Worm (Caenorhabditis elegans) whole organism, L4 larva: ENCODE results near the gene klf-2.
A peak's percentile ranks its signal among the peaks of the same experiment; 100 is the strongest.

Source experiments
- F37D6.2 ChIP-seq: sonication (generic microtip); optimal IDR thresholded peaks from 2 replicates; lab custom pipeline; 2016; ENCODE audit warnings: mild to moderate bottlenecking, missing genetic modification characterization, missing compliant biosample characterization
- T26A8.4 ChIP-seq: fragments of 200-800 bp; sonication (Bioruptor generic); IDR thresholded peaks from 2 replicates; pipeline ENCODE4 v1.3.6; 2022; ENCODE audit warnings: missing genetic modification characterization, missing compliant biosample characterization
- Y105C5A.15 ChIP-seq: fragments of 200-800 bp; sonication (Bioruptor generic); IDR thresholded peaks from 2 replicates; pipeline ENCODE4 v1.3.6; 2022; ENCODE audit warnings: missing genetic modification characterization, missing compliant biosample characterization
- Y48G9A.11 ChIP-seq: fragments of 200-800 bp; sonication (Bioruptor generic); IDR thresholded peaks from 2 replicates; pipeline ENCODE4 v1.3.6; 2022; ENCODE audit warnings: missing genetic modification reagents, missing genetic modification characterization, missing compliant biosample characterization
- Y5F2A.4 ChIP-seq: fragments of 200-800 bp; sonication (Bioruptor generic); optimal IDR thresholded peaks from 2 replicates; lab custom pipeline; 2018; ENCODE audit warnings: mild to moderate bottlenecking, missing genetic modification characterization, missing compliant biosample characterization
- ZK546.5 ChIP-seq, 2 experiments: sonication (generic microtip); optimal IDR thresholded peaks; 2 replicates each; lab custom pipeline; 2017; ENCODE audit warnings: missing biosample characterization in 2 of 2, missing genetic modification characterization in 2 of 2
- aly-2 ChIP-seq: sonication (generic microtip); optimal IDR thresholded peaks from 2 replicates; lab custom pipeline; 2018; ENCODE audit warnings: missing biosample characterization, missing genetic modification characterization
- attf-4 ChIP-seq: sonication (generic microtip); optimal IDR thresholded peaks from 3 replicates; lab custom pipeline; 2017; ENCODE audit warnings: missing biosample characterization, missing genetic modification characterization
- ceh-28 ChIP-seq: fragments of 150-350 bp; optimal IDR thresholded peaks from 2 replicates; lab custom pipeline; 2014; ENCODE audit warnings: missing biosample characterization, missing genetic modification reagents, missing genetic modification characterization
- ceh-44 ChIP-seq: fragments of 200-800 bp; sonication (Bioruptor generic); IDR thresholded peaks from 2 replicates; pipeline ENCODE4 v1.3.6; 2022; ENCODE audit warnings: missing genetic modification reagents, missing genetic modification characterization, missing compliant biosample characterization
- ctbp-1 ChIP-seq: fragments of 200-800 bp; sonication (Bioruptor generic); IDR thresholded peaks from 2 replicates; pipeline ENCODE4 v1.3.6; 2022; ENCODE audit warnings: missing genetic modification reagents, missing genetic modification characterization, missing compliant biosample characterization
- daf-12 ChIP-seq: fragments of 150-350 bp; optimal IDR thresholded peaks from 2 replicates; lab custom pipeline; 2014; ENCODE audit warnings: missing biosample characterization, missing genetic modification reagents, missing genetic modification characterization
- daf-19 ChIP-seq: fragments of 200-800 bp; sonication (Bioruptor generic); conservative IDR thresholded peaks from 2 replicates; pipeline ENCODE4 v1.3.6; 2022; ENCODE audit warnings: missing genetic modification characterization, missing compliant biosample characterization
- daf-8 ChIP-seq: fragments of 200-800 bp; sonication (Bioruptor generic); IDR thresholded peaks from 2 replicates; pipeline ENCODE4 v1.3.6; 2022; ENCODE audit warnings: missing genetic modification characterization, missing compliant biosample characterization
- dmd-6 ChIP-seq: fragments of 200-800 bp; sonication (Bioruptor generic); IDR thresholded peaks from 2 replicates; pipeline ENCODE4 v1.3.6; 2022; ENCODE audit warnings: missing genetic modification reagents, missing genetic modification characterization, missing compliant biosample characterization
- dmd-8 ChIP-seq: fragments of 200-800 bp; sonication (Bioruptor generic); IDR thresholded peaks from 2 replicates; pipeline ENCODE4 v1.3.6; 2022; ENCODE audit warnings: missing genetic modification characterization, missing compliant biosample characterization
- dmd-9 ChIP-seq: fragments of 200-800 bp; sonication (Bioruptor generic); IDR thresholded peaks from 2 replicates; pipeline ENCODE4 v1.3.6; 2022; ENCODE audit warnings: missing genetic modification reagents, missing genetic modification characterization, missing compliant biosample characterization
- duxl-1 ChIP-seq: sonication (generic microtip); optimal IDR thresholded peaks from 2 replicates; lab custom pipeline; 2016; ENCODE audit warnings: mild to moderate bottlenecking, missing genetic modification characterization, moderate library complexity, missing compliant biosample characterization; ENCODE audit not compliant: poor library complexity
- egl-43 ChIP-seq: fragments of 200-800 bp; sonication (Bioruptor generic); IDR thresholded peaks from 2 replicates; pipeline ENCODE4 v1.3.6; 2022; ENCODE audit warnings: missing genetic modification reagents, missing genetic modification characterization, missing compliant biosample characterization
- fkh-10 ChIP-seq: fragments of 150-350 bp; optimal IDR thresholded peaks from 2 replicates; lab custom pipeline; 2014; ENCODE audit warnings: missing biosample characterization, missing genetic modification reagents, missing genetic modification characterization
- fos-1 ChIP-seq: fragments of 150-350 bp; optimal IDR thresholded peaks from 2 replicates; lab custom pipeline; 2014; ENCODE audit warnings: missing biosample characterization, missing genetic modification characterization
- hif-1 ChIP-seq, 2 experiments: sonication (generic microtip); optimal IDR thresholded peaks; 2 replicates each; lab custom pipeline; 2016 to 2017; ENCODE audit warnings: missing compliant biosample characterization in 2 of 2, missing genetic modification characterization in 2 of 2, missing genetic modification reagents in 2 of 2, missing genotype in 2 of 2, mild to moderate bottlenecking in 1 of 2
- hlh-30 ChIP-seq: sonication (generic microtip); optimal IDR thresholded peaks from 2 replicates; lab custom pipeline; 2017; ENCODE audit warnings: antibody characterized with exemption, mild to moderate bottlenecking, missing genetic modification characterization, missing compliant biosample characterization; ENCODE audit not compliant: insufficient read depth
- hmg-1.1 ChIP-seq: fragments of 200-800 bp; sonication (Bioruptor generic); IDR thresholded peaks from 2 replicates; pipeline ENCODE4 v1.3.6; 2022; ENCODE audit warnings: missing genetic modification reagents, missing genetic modification characterization, missing compliant biosample characterization
- lin-1 ChIP-seq: fragments of 200-800 bp; sonication (Bioruptor generic); IDR thresholded peaks from 2 replicates; pipeline ENCODE4 v1.3.6; 2022; ENCODE audit warnings: missing genetic modification reagents, missing genetic modification characterization, missing compliant biosample characterization
- lin-13 ChIP-seq: fragments of 150-350 bp; optimal IDR thresholded peaks from 2 replicates; lab custom pipeline; 2014; ENCODE audit warnings: missing biosample characterization, missing genetic modification reagents, missing genetic modification characterization
- lin-38 ChIP-seq: fragments of 200-800 bp; sonication (Bioruptor generic); IDR thresholded peaks from 2 replicates; pipeline ENCODE4 v1.3.6; 2022; ENCODE audit warnings: missing genetic modification reagents, missing genetic modification characterization, missing compliant biosample characterization
- lir-3 ChIP-seq: sonication (generic microtip); optimal IDR thresholded peaks from 2 replicates; lab custom pipeline; 2016; ENCODE audit warnings: mild to moderate bottlenecking, missing genetic modification characterization, missing compliant biosample characterization
- madf-5 ChIP-seq, 2 experiments: fragments of 200-800 bp; sonication (Bioruptor generic); IDR thresholded peaks; 2 replicates each; pipeline ENCODE4 v1.3.6; 2022; ENCODE audit warnings: missing compliant biosample characterization in 2 of 2, missing genetic modification characterization in 2 of 2
- mdl-1 ChIP-seq, 2 experiments: fragments of 150-350 bp in 1 of 2; sonication (generic microtip) in 1 of 2; optimal IDR thresholded peaks; 2 replicates each; lab custom pipeline; 2014 to 2017; ENCODE audit warnings: missing biosample characterization in 2 of 2, missing genetic modification characterization in 2 of 2
- mes-2 ChIP-seq: sonication (generic microtip); optimal IDR thresholded peaks from 2 replicates; lab custom pipeline; 2016; ENCODE audit warnings: missing genotype, mild to moderate bottlenecking, missing genetic modification characterization, missing compliant biosample characterization; ENCODE audit not compliant: poor library complexity, severe bottlenecking
- nhr-10 ChIP-seq: fragments of 150-350 bp; optimal IDR thresholded peaks from 2 replicates; lab custom pipeline; 2014; ENCODE audit warnings: missing biosample characterization, missing genetic modification characterization
- nhr-102 ChIP-seq: sonication (generic microtip); optimal IDR thresholded peaks from 2 replicates; lab custom pipeline; 2016; ENCODE audit warnings: mild to moderate bottlenecking, missing genetic modification characterization, moderate library complexity, missing compliant biosample characterization
- nhr-11 ChIP-seq: fragments of 150-350 bp; optimal IDR thresholded peaks from 2 replicates; lab custom pipeline; 2014; ENCODE audit warnings: missing biosample characterization, missing genetic modification characterization
- nhr-25 ChIP-seq: sonication (generic microtip); optimal IDR thresholded peaks from 2 replicates; lab custom pipeline; 2017; ENCODE audit warnings: missing genetic modification characterization, mild to moderate bottlenecking, missing compliant biosample characterization, antibody characterized with exemption, moderate library complexity, borderline replicate concordance; ENCODE audit not compliant: insufficient read depth
- nhr-42 ChIP-seq: fragments of 200-800 bp; sonication (Bioruptor generic); IDR thresholded peaks from 2 replicates; pipeline ENCODE4 v1.3.6; 2022; ENCODE audit warnings: missing genetic modification characterization, missing compliant biosample characterization
- nhr-48 ChIP-seq: sonication (generic microtip); optimal IDR thresholded peaks from 2 replicates; lab custom pipeline; 2016; ENCODE audit warnings: mild to moderate bottlenecking, missing genetic modification characterization, missing compliant biosample characterization
- nhr-6 ChIP-seq: fragments of 150-350 bp; optimal IDR thresholded peaks from 2 replicates; lab custom pipeline; 2014; ENCODE audit warnings: missing biosample characterization, missing genetic modification characterization
- nhr-77 ChIP-seq: fragments of 150-350 bp; optimal IDR thresholded peaks from 2 replicates; lab custom pipeline; 2014; ENCODE audit warnings: missing biosample characterization, missing genetic modification characterization
- saeg-2 ChIP-seq: fragments of 200-800 bp; sonication (Bioruptor generic); IDR thresholded peaks from 2 replicates; pipeline ENCODE4 v1.3.6; 2022; ENCODE audit warnings: missing genetic modification reagents, missing genetic modification characterization, missing compliant biosample characterization
- sdz-12 ChIP-seq: fragments of 200-800 bp; sonication (Bioruptor generic); optimal IDR thresholded peaks from 2 replicates; lab custom pipeline; 2018; ENCODE audit warnings: mild to moderate bottlenecking, missing genetic modification characterization, missing compliant biosample characterization
- snpc-1.2 ChIP-seq: fragments of 200-800 bp; sonication (Bioruptor generic); IDR thresholded peaks from 2 replicates; pipeline ENCODE4 v1.3.6; 2022; ENCODE audit warnings: missing genetic modification reagents, missing genetic modification characterization, missing compliant biosample characterization
- snpc-4 ChIP-seq: fragments of 150-350 bp; optimal IDR thresholded peaks from 2 replicates; lab custom pipeline; 2014; ENCODE audit warnings: missing biosample characterization, missing genetic modification characterization
- spr-1 ChIP-seq: sonication (generic microtip); optimal IDR thresholded peaks from 2 replicates; lab custom pipeline; 2016; ENCODE audit warnings: mild to moderate bottlenecking, missing genetic modification characterization, missing compliant biosample characterization
- unc-39 ChIP-seq: sonication (generic microtip); optimal IDR thresholded peaks from 2 replicates; lab custom pipeline; 2017; ENCODE audit warnings: missing biosample characterization, missing genetic modification characterization
- unc-62 ChIP-seq, 3 experiments: fragments of 150-350 bp in 1 of 3; sonication (generic microtip); optimal IDR thresholded peaks in 2 of 3; peaks in 1 of 3; 1 replicate in 1 of 3; 2 replicates in 2 of 3; lab custom pipeline; 2014 to 2017; ENCODE audit warnings: missing biosample characterization in 3 of 3, missing genetic modification characterization in 3 of 3, missing genetic modification reagents in 3 of 3, missing genotype in 1 of 3
- vab-7 ChIP-seq: fragments of 200-800 bp; sonication (Bioruptor generic); IDR thresholded peaks from 2 replicates; pipeline ENCODE4 v1.3.6; 2022; ENCODE audit warnings: missing genetic modification reagents, missing genetic modification characterization, missing compliant biosample characterization
- zfp-2 ChIP-seq: sonication (generic microtip); optimal IDR thresholded peaks from 2 replicates; lab custom pipeline; 2016; ENCODE audit warnings: mild to moderate bottlenecking, missing genetic modification characterization, missing compliant biosample characterization
- zfp-3 ChIP-seq: fragments of 200-800 bp; sonication (Bioruptor generic); conservative IDR thresholded peaks from 2 replicates; pipeline ENCODE4 v1.3.6; 2022; ENCODE audit warnings: missing genetic modification reagents, missing genetic modification characterization, missing compliant biosample characterization
- ztf-11 ChIP-seq: fragments of 150-350 bp; optimal IDR thresholded peaks from 2 replicates; lab custom pipeline; 2014; ENCODE audit warnings: missing biosample characterization, missing genetic modification characterization

The klf-2 gene

ce11 chrV:20716830-20717441, 31.5 kb downstream of the klf-2 start:
- TF ChIP-seq Y5F2A.4 (GFP tag; lab: Kevin White, UChicago) (no peak), nhr-77 (tag; lab: Kevin White, UChicago) (no peak), saeg-2 (GFP tag; lab: Robert Waterston, UW) (no peak), nhr-10 (tag; lab: Kevin White, UChicago) (no peak), dmd-8 (GFP tag; lab: Robert Waterston, UW) (no peak), madf-5 (GFP tag; IDR thresholded peaks at IDR 0.05; lab: Robert Waterston, UW) (0 out of 4 replicates have a peak, but pooled peaks of 1 of the 2 experiments have one; percentile 11), nhr-42 (GFP tag; lab: Robert Waterston, UW) (no peak), ZK546.5 (tag; optimal IDR thresholded peaks at IDR 0.05; lab: Kevin White, UChicago) (no peak), nhr-6 (tag; lab: Kevin White, UChicago) (no peak), T26A8.4 (GFP tag; lab: Robert Waterston, UW) (peak; percentile 55), hlh-30 (tag; lab: Kevin White, UChicago) (no peak), daf-12 (tag; lab: Kevin White, UChicago) (no peak), vab-7 (GFP tag; lab: Robert Waterston, UW) (no peak), attf-4 (tag; lab: Kevin White, UChicago) (no peak), mes-2 (tag; lab: Kevin White, UChicago) (peak; percentile 9), ctbp-1 (GFP tag; lab: Robert Waterston, UW) (no peak), nhr-11 (tag; lab: Kevin White, UChicago) (no peak), dmd-9 (peak; percentile 56; the same call in 1 of the 2 replicates), zfp-3 (GFP tag; lab: Robert Waterston, UW) (0 out of 2 replicates have a peak, but pooled peaks have one; percentile 47), hif-1 (tag; optimal IDR thresholded peaks at IDR 0.05; lab: Kevin White, UChicago) (peak in 1 of 2 experiments; percentile 45), daf-8 (no peak), lin-1 (GFP tag; lab: Robert Waterston, UW) (0 out of 2 replicates have a peak, but pooled peaks have one; percentile 43), lin-13 (GFP tag; lab: Kevin White, UChicago) (no peak), snpc-4 (tag; lab: Kevin White, UChicago) (no peak), fos-1 (no peak), fkh-10 (GFP tag; lab: Kevin White, UChicago) (no peak), sdz-12 (GFP tag; lab: Kevin White, UChicago) (no peak), zfp-2 (tag; lab: Kevin White, UChicago) (no peak), aly-2 (tag; lab: Kevin White, UChicago) (no peak), ceh-28 (tag; lab: Kevin White, UChicago) (no peak), snpc-1.2 (GFP tag; lab: Robert Waterston, UW) (0 out of 2 replicates have a peak, but pooled peaks have one; percentile 19), Y105C5A.15 (GFP tag; lab: Robert Waterston, UW) (no peak), lin-38 (GFP tag; lab: Robert Waterston, UW) (no peak), F37D6.2 (tag; lab: Kevin White, UChicago) (no peak), unc-62 (GFP tag; optimal IDR thresholded peaks at IDR 0.05 in 1 of 2; lab: Kevin White, UChicago) (no peak), unc-62 (tag; optimal IDR thresholded peaks at IDR 0.05; lab: Kevin White, UChicago) (no peak), spr-1 (no peak), hmg-1.1 (GFP tag; lab: Robert Waterston, UW) (no peak), daf-19 (GFP tag; lab: Robert Waterston, UW) (no peak), nhr-102 (tag; lab: Kevin White, UChicago) (no peak), nhr-48 (tag; lab: Kevin White, UChicago) (peak; percentile 4), dmd-6 (GFP tag; lab: Robert Waterston, UW) (0 out of 2 replicates have a peak, but pooled peaks have one; percentile 13), Y48G9A.11 (GFP tag; lab: Robert Waterston, UW) (no peak), duxl-1 (tag; lab: Kevin White, UChicago) (no peak), lir-3 (tag; lab: Kevin White, UChicago) (no peak), ztf-11 (tag; lab: Kevin White, UChicago) (no peak), ceh-44 (GFP tag; lab: Robert Waterston, UW) (no peak), unc-39 (tag; lab: Kevin White, UChicago) (no peak), egl-43 (GFP tag; lab: Robert Waterston, UW) (no peak), nhr-25 (tag; lab: Kevin White, UChicago) (no peak), mdl-1 (tag; optimal IDR thresholded peaks at IDR 0.05; lab: Kevin White, UChicago) (no peak)
